Worm (Caenorhabditis elegans) whole organism, L2 larva: ENCODE measurements around the gene F13A2.5.

Experiments
- F13H6.1 ChIP-seq: sonication (generic microtip); optimal IDR thresholded peaks from 2 replicates; lab custom pipeline; 2016; ENCODE audit warnings: missing genetic modification characterization, missing compliant biosample characterization
- R02D3.7 ChIP-seq: fragments of 150-350 bp; optimal IDR thresholded peaks from 2 replicates; lab custom pipeline; 2014; ENCODE audit warnings: missing biosample characterization, missing genetic modification characterization
- ZK546.5 ChIP-seq: sonication (generic microtip); optimal IDR thresholded peaks from 2 replicates; lab custom pipeline; 2017; ENCODE audit warnings: missing biosample characterization, missing genetic modification characterization
- alr-1 ChIP-seq: fragments of 150-350 bp; optimal IDR thresholded peaks from 2 replicates; lab custom pipeline; 2014; ENCODE audit warnings: missing biosample characterization, missing genetic modification characterization
- aly-2 ChIP-seq: fragments of 150-350 bp; optimal IDR thresholded peaks from 2 replicates; lab custom pipeline; 2014; ENCODE audit warnings: missing biosample characterization, missing genetic modification characterization
- ceh-16 ChIP-seq: fragments of 150-350 bp; optimal IDR thresholded peaks from 2 replicates; lab custom pipeline; 2014; ENCODE audit warnings: missing biosample characterization, missing genetic modification characterization
- ceh-82 ChIP-seq: fragments of 150-350 bp; optimal IDR thresholded peaks from 2 replicates; lab custom pipeline; 2014; ENCODE audit warnings: missing biosample characterization, missing genetic modification characterization
- egl-27 ChIP-seq: sonication (generic microtip); optimal IDR thresholded peaks from 3 replicates; lab custom pipeline; 2017; ENCODE audit warnings: missing biosample characterization, missing genetic modification reagents, missing genetic modification characterization
- elt-3 ChIP-seq: sonication (generic microtip); optimal IDR thresholded peaks from 2 replicates; lab custom pipeline; 2017; ENCODE audit warnings: missing biosample characterization, missing genetic modification characterization
- fos-1 ChIP-seq: fragments of 150-350 bp; optimal IDR thresholded peaks from 2 replicates; lab custom pipeline; 2014; ENCODE audit warnings: missing biosample characterization, missing genetic modification characterization
- gmeb-1 ChIP-seq: fragments of 150-350 bp; optimal IDR thresholded peaks from 2 replicates; lab custom pipeline; 2014; ENCODE audit warnings: missing biosample characterization, missing genetic modification characterization
- lin-11 ChIP-seq: fragments of 150-350 bp; sonication (generic microtip); optimal IDR thresholded peaks from 2 replicates; lab custom pipeline; 2014; ENCODE audit warnings: missing biosample characterization, missing genetic modification characterization, inconsistent platforms, mixed read lengths
- lin-13 ChIP-seq: fragments of 150-350 bp; optimal IDR thresholded peaks from 2 replicates; lab custom pipeline; 2014; ENCODE audit warnings: missing biosample characterization, missing genetic modification reagents, missing genetic modification characterization
- lin-39 ChIP-seq: fragments of 150-350 bp; optimal IDR thresholded peaks from 2 replicates; lab custom pipeline; 2014; ENCODE audit warnings: missing biosample characterization, missing genetic modification reagents, missing genetic modification characterization
- lsy-2 ChIP-seq, 2 experiments: fragments of 150-350 bp in 1 of 2; sonication (generic microtip) in 1 of 2; optimal IDR thresholded peaks; 2 replicates each; lab custom pipeline; 2014 to 2017; ENCODE audit warnings: missing biosample characterization in 2 of 2, missing genetic modification characterization in 2 of 2
- mab-5 ChIP-seq: fragments of 150-350 bp; optimal IDR thresholded peaks from 2 replicates; lab custom pipeline; 2014; ENCODE audit warnings: missing biosample characterization, missing genetic modification characterization
- mbf-1 ChIP-seq: sonication (generic microtip); optimal IDR thresholded peaks from 2 replicates; lab custom pipeline; 2017; ENCODE audit warnings: missing biosample characterization, missing genetic modification characterization
- mdl-1 ChIP-seq, 2 experiments: fragments of 150-350 bp in 1 of 2; sonication (generic microtip) in 1 of 2; optimal IDR thresholded peaks; 2 replicates each; lab custom pipeline; 2017; ENCODE audit warnings: missing biosample characterization in 2 of 2, missing genetic modification characterization in 2 of 2
- nhr-10 ChIP-seq: sonication (generic microtip); optimal IDR thresholded peaks from 2 replicates; lab custom pipeline; 2017; ENCODE audit warnings: missing biosample characterization, missing genetic modification characterization
- nhr-11 ChIP-seq: fragments of 150-350 bp; optimal IDR thresholded peaks from 2 replicates; lab custom pipeline; 2014; ENCODE audit warnings: missing biosample characterization, missing genetic modification characterization
- nhr-12 ChIP-seq: fragments of 150-350 bp; optimal IDR thresholded peaks from 2 replicates; lab custom pipeline; 2014; ENCODE audit warnings: missing biosample characterization, missing genetic modification characterization
- nhr-129 ChIP-seq: fragments of 150-350 bp; optimal IDR thresholded peaks from 2 replicates; lab custom pipeline; 2014; ENCODE audit warnings: missing biosample characterization, missing genetic modification characterization
- nhr-21 ChIP-seq: fragments of 150-350 bp; optimal IDR thresholded peaks from 2 replicates; lab custom pipeline; 2014; ENCODE audit warnings: missing biosample characterization, missing genetic modification characterization
- nhr-23 ChIP-seq: fragments of 150-350 bp; optimal IDR thresholded peaks from 2 replicates; lab custom pipeline; 2014; ENCODE audit warnings: missing biosample characterization, missing genetic modification reagents, missing genetic modification characterization
- nhr-237 ChIP-seq: fragments of 150-350 bp; optimal IDR thresholded peaks from 2 replicates; lab custom pipeline; 2014; ENCODE audit warnings: missing biosample characterization, missing genetic modification characterization
- nhr-25 ChIP-seq: fragments of 150-350 bp; sonication (generic microtip); optimal IDR thresholded peaks from 3 replicates; lab custom pipeline; 2014; ENCODE audit warnings: missing biosample characterization, missing genetic modification characterization
- nhr-6 ChIP-seq: fragments of 150-350 bp; optimal IDR thresholded peaks from 2 replicates; lab custom pipeline; 2014; ENCODE audit warnings: missing biosample characterization, missing genetic modification characterization
- nhr-77 ChIP-seq: fragments of 150-350 bp; optimal IDR thresholded peaks from 2 replicates; lab custom pipeline; 2014; ENCODE audit warnings: missing biosample characterization, missing genetic modification characterization
- sem-4 ChIP-seq: fragments of 150-350 bp; optimal IDR thresholded peaks from 2 replicates; lab custom pipeline; 2014; ENCODE audit warnings: missing biosample characterization, missing genetic modification reagents, missing genetic modification characterization
- skn-1 ChIP-seq: sonication (generic microtip); optimal IDR thresholded peaks from 2 replicates; lab custom pipeline; 2017; ENCODE audit warnings: missing biosample characterization, missing genetic modification characterization
- sma-3 ChIP-seq: sonication (generic microtip); optimal IDR thresholded peaks from 2 replicates; lab custom pipeline; 2016; ENCODE audit warnings: missing genetic modification reagents, missing genetic modification characterization, missing compliant biosample characterization
- sma-9 ChIP-seq, 2 experiments: fragments of 150-350 bp in 1 of 2; sonication (generic microtip) in 1 of 2; optimal IDR thresholded peaks; 2 replicates each; lab custom pipeline; 2014 to 2016; ENCODE audit warnings: missing genetic modification characterization in 2 of 2, mild to moderate bottlenecking in 1 of 2, missing biosample characterization in 1 of 2, missing compliant biosample characterization in 1 of 2, missing genetic modification reagents in 1 of 2, moderate library complexity in 1 of 2
- snpc-4 ChIP-seq: fragments of 150-350 bp; optimal IDR thresholded peaks from 2 replicates; lab custom pipeline; 2014; ENCODE audit warnings: missing biosample characterization, missing genetic modification characterization
- unc-39 ChIP-seq: fragments of 150-350 bp; optimal IDR thresholded peaks from 2 replicates; lab custom pipeline; 2014; ENCODE audit warnings: missing biosample characterization, missing genetic modification characterization
- unc-55 ChIP-seq: fragments of 150-350 bp; sonication (generic microtip); optimal IDR thresholded peaks from 3 replicates; lab custom pipeline; 2014; ENCODE audit warnings: missing biosample characterization, missing genetic modification reagents, missing genetic modification characterization
- unc-62 ChIP-seq: fragments of 150-350 bp; optimal IDR thresholded peaks from 2 replicates; lab custom pipeline; 2014; ENCODE audit warnings: missing biosample characterization, missing genetic modification reagents, missing genetic modification characterization
- zag-1 ChIP-seq: fragments of 150-350 bp; optimal IDR thresholded peaks from 2 replicates; lab custom pipeline; 2014; ENCODE audit warnings: missing biosample characterization, missing genetic modification characterization

F13A2.5 gene

ce11 chrV:4435411-4435981, 33.7 kb upstream of the F13A2.5 start, which contains the start of gene Y47D7A.13:
Gene Y47D7A.13 (minus strand): TSS chrV:4435927.
- TF ChIP-seq nhr-237 (tag; lab: Kevin White, UChicago) = no peak
- TF ChIP-seq nhr-129 (tag; lab: Kevin White, UChicago) = no peak
- no peak for TF ChIP-seq zag-1 (tag; lab: Kevin White, UChicago)
- TF ChIP-seq unc-62 (GFP tag; lab: Kevin White, UChicago) = no peak
- no peak for TF ChIP-seq nhr-12 (tag; lab: Kevin White, UChicago)
- TF ChIP-seq ceh-82 (tag; lab: Kevin White, UChicago) = no peak
- no peak for TF ChIP-seq mab-5 (tag; lab: Kevin White, UChicago)
- TF ChIP-seq mbf-1 (tag; lab: Kevin White, UChicago) = no peak
- TF ChIP-seq lin-13 = no peak
- no peak for TF ChIP-seq nhr-23 (tag; lab: Kevin White, UChicago)
- TF ChIP-seq nhr-6 (tag; lab: Kevin White, UChicago) = no peak
- no peak for TF ChIP-seq nhr-77 (tag; lab: Kevin White, UChicago)
- TF ChIP-seq nhr-21 (tag; lab: Kevin White, UChicago) = no peak
- no peak for TF ChIP-seq lin-39 (tag; lab: Kevin White, UChicago)

- TF ChIP-seq lsy-2 (tag; optimal IDR thresholded peaks at IDR 0.05; lab: Kevin White, UChicago) (no peak), nhr-10 (tag; lab: Kevin White, UChicago) (no peak), lin-13 (no peak), R02D3.7 (tag; lab: Kevin White, UChicago) (no peak), nhr-6 (tag; lab: Kevin White, UChicago) (no peak), unc-39 (no peak), nhr-237 (tag; lab: Kevin White, UChicago) (no peak), sma-3 (GFP tag; lab: Kevin White, UChicago) (no peak), aly-2 (tag; lab: Kevin White, UChicago) (no peak), mbf-1 (tag; lab: Kevin White, UChicago) (no peak), unc-55 (GFP tag; lab: Kevin White, UChicago) (no peak), sma-9 (GFP tag; optimal IDR thresholded peaks at IDR 0.05; lab: Kevin White, UChicago) (no peak), sma-9 (tag; optimal IDR thresholded peaks at IDR 0.05; lab: Kevin White, UChicago) (no peak), unc-62 (GFP tag; lab: Kevin White, UChicago) (no peak), nhr-77 (tag; lab: Kevin White, UChicago) (no peak), skn-1 (tag; lab: Kevin White, UChicago) (no peak), F13H6.1 (tag; lab: Kevin White, UChicago) (no peak), egl-27 (tag; lab: Kevin White, UChicago) (no peak), nhr-25 (tag; lab: Kevin White, UChicago) (no peak)
- TF ChIP-seq, all 48 proteins: peak for 0
These were observed 31.0 kb upstream of the F13A2.5 start, which contains the start of gene Y47D7A.15 for ce11 chrV:4432783-4433237. Gene Y47D7A.15 (minus strand): TSS chrV:4433187.

- TF ChIP-seq F13H6.1 (tag; lab: Kevin White, UChicago) = no peak
- no peak for TF ChIP-seq mdl-1 (tag; optimal IDR thresholded peaks at IDR 0.05; lab: Kevin White, UChicago)
- no peak for TF ChIP-seq nhr-77 (tag; lab: Kevin White, UChicago)
- TF ChIP-seq lin-13 = no peak
- TF ChIP-seq elt-3 (tag; lab: Kevin White, UChicago) = no peak
- TF ChIP-seq unc-39 = no peak
- TF ChIP-seq zag-1 (tag; lab: Kevin White, UChicago) = no peak
- no peak for TF ChIP-seq unc-62 (GFP tag; lab: Kevin White, UChicago)
- TF ChIP-seq lin-11 = no peak
- no peak for TF ChIP-seq nhr-10 (tag; lab: Kevin White, UChicago)
- TF ChIP-seq fos-1 (tag; lab: Kevin White, UChicago) = no peak
- no peak for TF ChIP-seq gmeb-1 (tag; lab: Kevin White, UChicago)
- TF ChIP-seq aly-2 (tag; lab: Kevin White, UChicago) = no peak
- TF ChIP-seq sem-4 (tag; lab: Kevin White, UChicago) = no peak
- TF ChIP-seq ceh-16 (tag; lab: Kevin White, UChicago) = no peak
- no peak for TF ChIP-seq skn-1 (tag; lab: Kevin White, UChicago)
- no peak for TF ChIP-seq nhr-12 (tag; lab: Kevin White, UChicago)
- no peak for TF ChIP-seq nhr-21 (tag; lab: Kevin White, UChicago)
- TF ChIP-seq nhr-6 (tag; lab: Kevin White, UChicago) = no peak
- TF ChIP-seq egl-27 (tag; lab: Kevin White, UChicago) = no peak
These were observed 27.8 kb upstream of the F13A2.5 start, which contains the start of gene Y47D7A.12 for ce11 chrV:4429576-4429975. Gene Y47D7A.12 (minus strand): TSS chrV:4429676.

ce11 chrV:4428202-4428601, 26.4 kb upstream of the F13A2.5 start, which contains the start of gene Y47D7A.11:
Gene Y47D7A.11 (minus strand): TSS chrV:4428302.
- TF ChIP-seq elt-3 (tag; lab: Kevin White, UChicago) (no peak), nhr-12 (tag; lab: Kevin White, UChicago) (no peak), lsy-2 (tag; optimal IDR thresholded peaks at IDR 0.05; lab: Kevin White, UChicago) (no peak), F13H6.1 (tag; lab: Kevin White, UChicago) (no peak), mbf-1 (tag; lab: Kevin White, UChicago) (no peak), zag-1 (tag; lab: Kevin White, UChicago) (no peak), snpc-4 (tag; lab: Kevin White, UChicago) (no peak), nhr-6 (tag; lab: Kevin White, UChicago) (no peak), egl-27 (tag; lab: Kevin White, UChicago) (no peak), R02D3.7 (tag; lab: Kevin White, UChicago) (no peak), nhr-25 (tag; lab: Kevin White, UChicago) (no peak), alr-1 (tag; lab: Kevin White, UChicago) (no peak), mdl-1 (tag; optimal IDR thresholded peaks at IDR 0.05; lab: Kevin White, UChicago) (no peak), sem-4 (tag; lab: Kevin White, UChicago) (no peak), gmeb-1 (tag; lab: Kevin White, UChicago) (no peak), nhr-10 (tag; lab: Kevin White, UChicago) (no peak), nhr-77 (tag; lab: Kevin White, UChicago) (no peak), nhr-11 (no peak), ZK546.5 (tag; lab: Kevin White, UChicago) (no peak), ceh-16 (tag; lab: Kevin White, UChicago) (no peak)
